Worm (Caenorhabditis elegans) whole organism, early embryonic: ENCODE data around the gene bcmo-2.

Experiments
- B0310.2 ChIP-seq: sonication (generic microtip); optimal IDR thresholded peaks from 2 replicates; lab custom pipeline; 2016; ENCODE audit warnings: mild to moderate bottlenecking, missing genetic modification characterization, missing compliant biosample characterization
- F13C5.2 ChIP-seq: sonication (generic microtip); optimal IDR thresholded peaks from 2 replicates; lab custom pipeline; 2017; ENCODE audit warnings: mild to moderate bottlenecking, missing genetic modification characterization, inconsistent platforms, missing compliant biosample characterization
- ama-1 ChIP-seq: fragments of 150-350 bp; optimal IDR thresholded peaks from 2 replicates; lab custom pipeline; 2014
- ceh-13 ChIP-seq: fragments of 200-800 bp; sonication (Bioruptor generic); optimal IDR thresholded peaks from 2 replicates; lab custom pipeline; 2018; ENCODE audit warnings: mild to moderate bottlenecking, missing genetic modification characterization, missing compliant biosample characterization
- ceh-36 ChIP-seq: sonication (generic microtip); optimal IDR thresholded peaks from 2 replicates; lab custom pipeline; 2016; ENCODE audit warnings: missing genetic modification characterization, inconsistent platforms, missing compliant biosample characterization
- ets-7 ChIP-seq: sonication (generic microtip); optimal IDR thresholded peaks from 2 replicates; lab custom pipeline; 2016; ENCODE audit warnings: missing genotype, missing genetic modification characterization, missing compliant biosample characterization
- flt-1 ChIP-seq: fragments of 200-800 bp; sonication (Bioruptor generic); IDR thresholded peaks from 2 replicates; pipeline ENCODE4 v1.3.6; 2022; ENCODE audit warnings: missing genetic modification characterization, missing compliant biosample characterization
- hmbx-1 ChIP-seq: sonication (generic microtip); optimal IDR thresholded peaks from 2 replicates; lab custom pipeline; 2016; ENCODE audit warnings: mild to moderate bottlenecking, missing genetic modification characterization, missing compliant biosample characterization
- hmg-4 ChIP-seq: fragments of 200-800 bp; sonication (Bioruptor generic); optimal IDR thresholded peaks from 2 replicates; lab custom pipeline; 2018; ENCODE audit warnings: mild to moderate bottlenecking, missing genetic modification characterization, missing compliant biosample characterization
- hnd-1 ChIP-seq: sonication (generic microtip); optimal IDR thresholded peaks from 2 replicates; lab custom pipeline; 2016; ENCODE audit warnings: missing genetic modification characterization, missing compliant biosample characterization
- scrt-1 ChIP-seq: fragments of 200-800 bp; sonication (Bioruptor generic); IDR thresholded peaks from 2 replicates; pipeline ENCODE4 v1.3.6; 2022; ENCODE audit warnings: missing genetic modification characterization, missing compliant biosample characterization
- sea-1 ChIP-seq: fragments of 200-800 bp; sonication (Bioruptor generic); conservative IDR thresholded peaks from 2 replicates; pipeline ENCODE4 v1.3.6; 2022; ENCODE audit warnings: missing genetic modification characterization, missing compliant biosample characterization
- tbx-11 ChIP-seq: fragments of 200-800 bp; sonication (Bioruptor generic); IDR thresholded peaks from 2 replicates; pipeline ENCODE4 v1.3.6; 2022; ENCODE audit warnings: missing genetic modification characterization, missing compliant biosample characterization
- tbx-37 ChIP-seq: fragments of 200-800 bp; sonication (Bioruptor generic); conservative IDR thresholded peaks from 2 replicates; pipeline ENCODE4 v1.3.6; 2022; ENCODE audit warnings: missing genetic modification reagents, missing genetic modification characterization, missing compliant biosample characterization

DNA sequence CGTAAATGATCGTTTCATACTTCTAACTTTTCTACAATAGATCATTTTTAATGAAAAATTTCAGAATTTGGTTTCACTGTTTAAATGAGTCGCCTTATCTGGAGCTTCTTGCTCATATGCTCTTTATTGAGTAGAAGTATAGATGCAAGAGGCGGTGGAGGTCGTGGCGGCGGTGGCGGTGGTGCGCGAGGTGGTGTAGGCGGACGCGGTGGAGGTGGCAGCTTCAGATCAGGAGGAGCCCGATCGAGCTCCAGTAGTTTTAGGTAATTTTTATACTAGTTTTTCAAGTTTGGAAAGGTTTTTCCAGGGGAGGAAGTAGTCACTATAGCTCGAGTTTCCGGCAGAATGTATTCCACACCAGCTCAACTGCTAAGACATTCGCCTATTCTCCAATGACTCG is 7.8 kb downstream of the bcmo-2 start, which contains the start of gene F53C3.3:
- TF ChIP-seq ceh-36 (tag; lab: Kevin White, UChicago) (no peak), tbx-37 (no peak), hmg-4 (no peak), ama-1 (lab: Kevin White, UChicago) (no peak), ets-7 (no peak), scrt-1 (GFP tag; lab: Robert Waterston, UW) (no peak), flt-1 (GFP tag; lab: Robert Waterston, UW) (no peak), ceh-13 (no peak), hmbx-1 (no peak), sea-1 (GFP tag; lab: Robert Waterston, UW) (no peak), tbx-11 (GFP tag; lab: Robert Waterston, UW) (no peak), hnd-1 (tag; lab: Kevin White, UChicago) (no peak), F13C5.2 (no peak), B0310.2 (tag; lab: Kevin White, UChicago) (no peak)
